Worm (Caenorhabditis elegans) whole organism, L4 larva: ENCODE measurements around the gene srd-58.

Experiments used
- F10B5.3 ChIP-seq: sonication (generic microtip); optimal IDR thresholded peaks from 2 replicates; lab custom pipeline; 2016; ENCODE audit warnings: mild to moderate bottlenecking, missing genetic modification characterization, missing compliant biosample characterization
- F44E2.7 ChIP-seq: fragments of 200-800 bp; sonication (Bioruptor generic); IDR thresholded peaks from 2 replicates; pipeline ENCODE4 v2.1.2; 2022; ENCODE audit warnings: missing genetic modification characterization, missing compliant biosample characterization
- F49E8.2 ChIP-seq: sonication (generic microtip); optimal IDR thresholded peaks from 2 replicates; lab custom pipeline; 2016; ENCODE audit warnings: missing compliant biosample characterization, mild to moderate bottlenecking, missing genetic modification characterization, borderline replicate concordance
- T20F7.1 ChIP-seq: fragments of 200-800 bp; sonication (Bioruptor generic); optimal IDR thresholded peaks from 2 replicates; lab custom pipeline; 2018; ENCODE audit warnings: mild to moderate bottlenecking, missing genetic modification characterization, missing compliant biosample characterization
- Y48G9A.11 ChIP-seq: fragments of 200-800 bp; sonication (Bioruptor generic); IDR thresholded peaks from 2 replicates; pipeline ENCODE4 v1.3.6; 2022; ENCODE audit warnings: missing genetic modification reagents, missing genetic modification characterization, missing compliant biosample characterization
- Y5F2A.4 ChIP-seq: fragments of 200-800 bp; sonication (Bioruptor generic); optimal IDR thresholded peaks from 2 replicates; lab custom pipeline; 2018; ENCODE audit warnings: mild to moderate bottlenecking, missing genetic modification characterization, missing compliant biosample characterization
- Y75B8A.6 ChIP-seq: fragments of 200-800 bp; sonication (Bioruptor generic); IDR thresholded peaks from 2 replicates; pipeline ENCODE4 v1.3.6; 2022; ENCODE audit warnings: missing genetic modification reagents, missing genetic modification characterization, missing compliant biosample characterization
- ZK546.5 ChIP-seq, 2 experiments: sonication (generic microtip); optimal IDR thresholded peaks; 2 replicates each; lab custom pipeline; 2017; ENCODE audit warnings: missing biosample characterization in 2 of 2, missing genetic modification characterization in 2 of 2
- arid-1 ChIP-seq: fragments of 200-800 bp; sonication (Bioruptor generic); conservative IDR thresholded peaks from 2 replicates; pipeline ENCODE4 v1.3.6; 2022; ENCODE audit warnings: missing genetic modification reagents, missing genetic modification characterization, missing compliant biosample characterization
- attf-4 ChIP-seq: sonication (generic microtip); optimal IDR thresholded peaks from 3 replicates; lab custom pipeline; 2017; ENCODE audit warnings: missing biosample characterization, missing genetic modification characterization
- ceh-20 ChIP-seq: fragments of 200-800 bp; sonication (Bioruptor generic); IDR thresholded peaks from 2 replicates; pipeline ENCODE4 v1.3.6; 2022; ENCODE audit warnings: missing genetic modification reagents, missing genetic modification characterization, missing compliant biosample characterization
- ceh-32 ChIP-seq: sonication (generic microtip); optimal IDR thresholded peaks from 2 replicates; lab custom pipeline; 2016; ENCODE audit warnings: mild to moderate bottlenecking, missing genetic modification characterization, missing compliant biosample characterization; ENCODE audit not compliant: poor library complexity
- ceh-82 ChIP-seq: sonication (generic microtip); optimal IDR thresholded peaks from 2 replicates; lab custom pipeline; 2017; ENCODE audit warnings: missing biosample characterization, missing genetic modification characterization
- daf-16 ChIP-seq, 3 experiments: sonication (generic microtip); optimal IDR thresholded peaks; 2 replicates each; lab custom pipeline; 2016 to 2017; ENCODE audit warnings: missing genetic modification characterization in 3 of 3, missing genetic modification reagents in 3 of 3, mild to moderate bottlenecking in 2 of 3, missing compliant biosample characterization in 2 of 3, missing biosample characterization in 1 of 3, moderate library complexity in 1 of 3
- daf-8 ChIP-seq: fragments of 200-800 bp; sonication (Bioruptor generic); IDR thresholded peaks from 2 replicates; pipeline ENCODE4 v1.3.6; 2022; ENCODE audit warnings: missing genetic modification characterization, missing compliant biosample characterization
- dmd-8 ChIP-seq: fragments of 200-800 bp; sonication (Bioruptor generic); IDR thresholded peaks from 2 replicates; pipeline ENCODE4 v1.3.6; 2022; ENCODE audit warnings: missing genetic modification characterization, missing compliant biosample characterization
- dpl-1 ChIP-seq: fragments of 150-350 bp; optimal IDR thresholded peaks from 2 replicates; lab custom pipeline; 2014; ENCODE audit warnings: missing biosample characterization, missing genetic modification reagents, missing genetic modification characterization
- duxl-1 ChIP-seq: sonication (generic microtip); optimal IDR thresholded peaks from 2 replicates; lab custom pipeline; 2016; ENCODE audit warnings: mild to moderate bottlenecking, missing genetic modification characterization, moderate library complexity, missing compliant biosample characterization; ENCODE audit not compliant: poor library complexity
- egl-27 ChIP-seq: sonication (generic microtip); optimal IDR thresholded peaks from 3 replicates; lab custom pipeline; 2017; ENCODE audit warnings: missing biosample characterization, missing genetic modification reagents, missing genetic modification characterization
- fkh-10 ChIP-seq: fragments of 150-350 bp; optimal IDR thresholded peaks from 2 replicates; lab custom pipeline; 2014; ENCODE audit warnings: missing biosample characterization, missing genetic modification reagents, missing genetic modification characterization
- hmg-1.1 ChIP-seq: fragments of 200-800 bp; sonication (Bioruptor generic); IDR thresholded peaks from 2 replicates; pipeline ENCODE4 v1.3.6; 2022; ENCODE audit warnings: missing genetic modification reagents, missing genetic modification characterization, missing compliant biosample characterization
- lin-13 ChIP-seq: fragments of 150-350 bp; optimal IDR thresholded peaks from 2 replicates; lab custom pipeline; 2014; ENCODE audit warnings: missing biosample characterization, missing genetic modification reagents, missing genetic modification characterization
- lin-15B ChIP-seq: fragments of 150-350 bp; sonication (generic microtip); optimal IDR thresholded peaks from 3 replicates; lab custom pipeline; 2014; ENCODE audit warnings: missing biosample characterization, missing genetic modification characterization
- lin-29 ChIP-seq: fragments of 200-800 bp; sonication (Bioruptor generic); IDR thresholded peaks from 2 replicates; pipeline ENCODE4 v1.3.6; 2022; ENCODE audit warnings: missing genetic modification reagents, missing genetic modification characterization, missing compliant biosample characterization
- lin-39 ChIP-seq: fragments of 150-350 bp; optimal IDR thresholded peaks from 2 replicates; lab custom pipeline; 2014; ENCODE audit warnings: missing biosample characterization, missing genetic modification reagents, missing genetic modification characterization
- lsy-2 ChIP-seq, 2 experiments: fragments of 150-350 bp in 1 of 2; sonication (generic microtip) in 1 of 2; optimal IDR thresholded peaks; 2 replicates each; lab custom pipeline; 2014 to 2017; ENCODE audit warnings: missing biosample characterization in 2 of 2, missing genetic modification characterization in 2 of 2
- mdl-1 ChIP-seq, 2 experiments: fragments of 150-350 bp in 1 of 2; sonication (generic microtip) in 1 of 2; optimal IDR thresholded peaks; 2 replicates each; lab custom pipeline; 2014 to 2017; ENCODE audit warnings: missing biosample characterization in 2 of 2, missing genetic modification characterization in 2 of 2
- mxl-3 ChIP-seq: fragments of 200-800 bp; sonication (Bioruptor generic); optimal IDR thresholded peaks from 2 replicates; lab custom pipeline; 2018; ENCODE audit warnings: mild to moderate bottlenecking, missing genetic modification characterization, missing compliant biosample characterization
- nhr-10 ChIP-seq: fragments of 150-350 bp; optimal IDR thresholded peaks from 2 replicates; lab custom pipeline; 2014; ENCODE audit warnings: missing biosample characterization, missing genetic modification characterization
- nhr-28 ChIP-seq: fragments of 150-350 bp; optimal IDR thresholded peaks from 2 replicates; lab custom pipeline; 2014; ENCODE audit warnings: missing biosample characterization, missing genetic modification characterization
- nhr-41 ChIP-seq: fragments of 200-800 bp; sonication (Bioruptor generic); IDR thresholded peaks from 2 replicates; pipeline ENCODE4 v1.3.6; 2022; ENCODE audit warnings: missing genetic modification reagents, missing genetic modification characterization, missing compliant biosample characterization
- nhr-42 ChIP-seq: fragments of 200-800 bp; sonication (Bioruptor generic); IDR thresholded peaks from 2 replicates; pipeline ENCODE4 v1.3.6; 2022; ENCODE audit warnings: missing genetic modification characterization, missing compliant biosample characterization
- nhr-48 ChIP-seq: sonication (generic microtip); optimal IDR thresholded peaks from 2 replicates; lab custom pipeline; 2016; ENCODE audit warnings: mild to moderate bottlenecking, missing genetic modification characterization, missing compliant biosample characterization
- nhr-77 ChIP-seq: fragments of 150-350 bp; optimal IDR thresholded peaks from 2 replicates; lab custom pipeline; 2014; ENCODE audit warnings: missing biosample characterization, missing genetic modification characterization
- rbr-2 ChIP-seq: sonication (generic microtip); optimal IDR thresholded peaks from 2 replicates; lab custom pipeline; 2016; ENCODE audit warnings: missing genotype, missing genetic modification characterization, missing compliant biosample characterization
- saeg-2 ChIP-seq: fragments of 200-800 bp; sonication (Bioruptor generic); IDR thresholded peaks from 2 replicates; pipeline ENCODE4 v1.3.6; 2022; ENCODE audit warnings: missing genetic modification reagents, missing genetic modification characterization, missing compliant biosample characterization
- sdz-12 ChIP-seq: fragments of 200-800 bp; sonication (Bioruptor generic); optimal IDR thresholded peaks from 2 replicates; lab custom pipeline; 2018; ENCODE audit warnings: mild to moderate bottlenecking, missing genetic modification characterization, missing compliant biosample characterization
- skn-1 ChIP-seq: fragments of 150-350 bp; optimal IDR thresholded peaks from 2 replicates; lab custom pipeline; 2014; ENCODE audit warnings: missing biosample characterization, missing genetic modification characterization
- snpc-1.2 ChIP-seq: fragments of 200-800 bp; sonication (Bioruptor generic); IDR thresholded peaks from 2 replicates; pipeline ENCODE4 v1.3.6; 2022; ENCODE audit warnings: missing genetic modification reagents, missing genetic modification characterization, missing compliant biosample characterization
- spr-1 ChIP-seq: sonication (generic microtip); optimal IDR thresholded peaks from 2 replicates; lab custom pipeline; 2016; ENCODE audit warnings: mild to moderate bottlenecking, missing genetic modification characterization, missing compliant biosample characterization
- tra-1 ChIP-seq: fragments of 200-800 bp; sonication (Bioruptor generic); IDR thresholded peaks from 2 replicates; pipeline ENCODE4 v1.3.6; 2022; ENCODE audit warnings: missing genetic modification reagents, missing genetic modification characterization, missing compliant biosample characterization
- unc-130 ChIP-seq: sonication (generic microtip); optimal IDR thresholded peaks from 2 replicates; lab custom pipeline; 2016; ENCODE audit warnings: missing genetic modification reagents, missing genetic modification characterization, missing compliant biosample characterization
- unc-39 ChIP-seq: sonication (generic microtip); optimal IDR thresholded peaks from 2 replicates; lab custom pipeline; 2017; ENCODE audit warnings: missing biosample characterization, missing genetic modification characterization
- vab-7 ChIP-seq: fragments of 200-800 bp; sonication (Bioruptor generic); IDR thresholded peaks from 2 replicates; pipeline ENCODE4 v1.3.6; 2022; ENCODE audit warnings: missing genetic modification reagents, missing genetic modification characterization, missing compliant biosample characterization
- zfp-2 ChIP-seq: sonication (generic microtip); optimal IDR thresholded peaks from 2 replicates; lab custom pipeline; 2016; ENCODE audit warnings: mild to moderate bottlenecking, missing genetic modification characterization, missing compliant biosample characterization
- zfp-3 ChIP-seq: fragments of 200-800 bp; sonication (Bioruptor generic); conservative IDR thresholded peaks from 2 replicates; pipeline ENCODE4 v1.3.6; 2022; ENCODE audit warnings: missing genetic modification reagents, missing genetic modification characterization, missing compliant biosample characterization
- zip-11 ChIP-seq: fragments of 200-800 bp; sonication (Bioruptor generic); IDR thresholded peaks from 2 replicates; pipeline ENCODE4 v1.3.6; 2022; ENCODE audit warnings: missing genetic modification characterization, missing compliant biosample characterization
- ztf-7 ChIP-seq: fragments of 150-350 bp; optimal IDR thresholded peaks from 2 replicates; lab custom pipeline; 2014; ENCODE audit warnings: missing biosample characterization, missing genetic modification characterization

The srd-58 gene

ce11 chrII:7204951-7205350 lies at the start of gene srd-58:
srd-58 (minus strand) TSS chrII:7205051.
- TF ChIP-seq F49E8.2 (no peak), sdz-12 (no peak), lin-29 (no peak)

DNA sequence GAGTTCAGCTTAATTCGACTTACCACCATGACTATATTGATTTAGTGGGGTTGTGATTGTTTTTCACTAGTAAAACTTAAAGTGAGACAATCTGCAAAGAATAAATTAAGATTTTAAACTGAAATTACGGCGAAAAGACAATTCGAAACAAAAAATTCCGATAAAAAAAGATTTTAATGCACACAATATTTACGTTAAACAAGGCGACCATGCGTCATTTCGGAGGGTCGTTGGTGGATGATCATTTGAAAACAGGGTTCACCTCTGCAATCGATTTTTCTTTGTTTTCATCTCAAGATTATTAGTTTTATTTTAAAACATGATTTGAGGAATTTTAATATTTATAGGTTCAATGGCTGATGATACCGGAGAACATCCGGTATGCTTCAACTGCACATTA lies 48.2 kb upstream of the srd-58 start, which contains the start of gene lsm-4:
Gene lsm-4 (minus strand): TSS at position 91 of the 400 bp plus-strand sequence.
- TF ChIP-seq Y48G9A.11 (GFP tag; lab: Robert Waterston, UW) (peak; percentile 73; the same call in 1 of the 2 replicates), daf-16 (GFP tag; optimal IDR thresholded peaks at IDR 0.05; lab: Kevin White, UChicago) (no peak), daf-16 (tag; optimal IDR thresholded peaks at IDR 0.05; lab: Kevin White, UChicago) (peak; percentile 11), lsy-2 (tag; optimal IDR thresholded peaks at IDR 0.05; lab: Kevin White, UChicago) (peak in 1 of 2 experiments; percentile 25), T20F7.1 (GFP tag; lab: Kevin White, UChicago) (peak; percentile 92), zip-11 (no peak)

ce11 chrII:7251978-7252377 lies 47.1 kb upstream of the srd-58 start, which contains the start of the genes prx-13 and ada-2:
prx-13 (minus strand) TSS chrII:7252015.
ada-2 (plus strand) TSS chrII:7252259.
- TF ChIP-seq Y75B8A.6 (no peak), snpc-1.2 (GFP tag; lab: Robert Waterston, UW) (no peak), nhr-77 (tag; lab: Kevin White, UChicago) (peak; percentile 40), zfp-3 (GFP tag; lab: Robert Waterston, UW) (no peak), F49E8.2 (no peak), rbr-2 (tag; lab: Kevin White, UChicago) (no peak), fkh-10 (GFP tag; lab: Kevin White, UChicago) (no peak), unc-130 (GFP tag; lab: Kevin White, UChicago) (no peak), saeg-2 (GFP tag; lab: Robert Waterston, UW) (no peak), nhr-10 (tag; lab: Kevin White, UChicago) (no peak), ceh-20 (GFP tag; lab: Robert Waterston, UW) (no peak), egl-27 (tag; lab: Kevin White, UChicago) (no peak), attf-4 (no peak), sdz-12 (no peak), daf-8 (no peak), nhr-41 (GFP tag; lab: Robert Waterston, UW) (no peak), ZK546.5 (tag; optimal IDR thresholded peaks at IDR 0.05; lab: Kevin White, UChicago) (no peak), lin-13 (GFP tag; lab: Kevin White, UChicago) (no peak), mxl-3 (GFP tag; lab: Kevin White, UChicago) (no peak), nhr-28 (tag; lab: Kevin White, UChicago) (peak; percentile 98), spr-1 (no peak), ztf-7 (tag; lab: Kevin White, UChicago) (no peak), dpl-1 (GFP tag; lab: Kevin White, UChicago) (no peak), unc-39 (tag; lab: Kevin White, UChicago) (no peak), ceh-32 (no peak), lsy-2 (tag; optimal IDR thresholded peaks at IDR 0.05; lab: Kevin White, UChicago) (peak in 1 of 2 experiments; percentile 3), mdl-1 (tag; optimal IDR thresholded peaks at IDR 0.05; lab: Kevin White, UChicago) (no peak), arid-1 (GFP tag; lab: Robert Waterston, UW) (no peak), F44E2.7 (GFP tag; lab: Robert Waterston, UW) (no peak), tra-1 (no peak), lin-39 (tag; lab: Kevin White, UChicago) (no peak), F10B5.3 (tag; lab: Kevin White, UChicago) (no peak), hmg-1.1 (no peak), nhr-48 (tag; lab: Kevin White, UChicago) (no peak), skn-1 (no peak), Y48G9A.11 (GFP tag; lab: Robert Waterston, UW) (no peak), duxl-1 (tag; lab: Kevin White, UChicago) (no peak), zfp-2 (tag; lab: Kevin White, UChicago) (no peak), ceh-82 (tag; lab: Kevin White, UChicago) (no peak), Y5F2A.4 (GFP tag; lab: Kevin White, UChicago) (no peak), dmd-8 (GFP tag; lab: Robert Waterston, UW) (no peak), vab-7 (no peak), nhr-42 (GFP tag; lab: Robert Waterston, UW) (no peak), lin-15B (tag; lab: Kevin White, UChicago) (no peak)
